Fruit fly (Drosophila melanogaster) whole organism, prepupa: Measurements from ENCODE around the gene mib1.
A peak's percentile ranks its signal among the peaks of the same experiment; 100 is the strongest.

Experiments used
- CG10631 ChIP-seq: fragments of 200-800 bp; sonication (Bioruptor generic); optimal IDR thresholded peaks from 2 replicates; lab custom pipeline; 2016; ENCODE audit warnings: missing biosample characterization, missing genetic modification characterization
- CG11294 ChIP-seq: fragments of 200-800 bp; sonication (Bioruptor generic); IDR thresholded peaks from 2 replicates; pipeline ENCODE4 v1.3.6; 2022; ENCODE audit warnings: missing biosample characterization, missing genetic modification characterization
- CG11762 ChIP-seq: fragments of 200-800 bp; sonication (Bioruptor generic); optimal IDR thresholded peaks from 3 replicates; lab custom pipeline; 2016; ENCODE audit warnings: missing biosample characterization, missing genetic modification characterization; ENCODE audit not compliant: insufficient read depth
- CG11902 ChIP-seq: fragments of 200-800 bp; sonication (Bioruptor generic); optimal IDR thresholded peaks from 3 replicates; lab custom pipeline; 2016; ENCODE audit warnings: missing biosample characterization, missing genetic modification characterization
- CG15336 ChIP-seq: fragments of 200-800 bp; sonication (Bioruptor generic); IDR thresholded peaks from 2 replicates; pipeline ENCODE4 v1.3.6; 2022; ENCODE audit warnings: missing biosample characterization, missing genetic modification characterization
- CG16779 ChIP-seq: fragments of 200-800 bp; sonication (Bioruptor generic); optimal IDR thresholded peaks from 3 replicates; lab custom pipeline; 2017; ENCODE audit warnings: missing biosample characterization, mild to moderate bottlenecking, missing genetic modification characterization
- CG3032 ChIP-seq: fragments of 200-800 bp; optimal IDR thresholded peaks from 2 replicates; lab custom pipeline; 2019; ENCODE audit warnings: missing biosample characterization, mild to moderate bottlenecking, missing genetic modification characterization, moderate library complexity
- CG31627 ChIP-seq: fragments of 200-800 bp; sonication (Bioruptor generic); optimal IDR thresholded peaks from 3 replicates; lab custom pipeline; 2016; ENCODE audit warnings: missing biosample characterization, missing genetic modification characterization
- CG32006 ChIP-seq: fragments of 200-800 bp; sonication (Bioruptor generic); optimal IDR thresholded peaks from 3 replicates; lab custom pipeline; 2017; ENCODE audit warnings: missing biosample characterization, mild to moderate bottlenecking, missing genetic modification characterization
- CG34406 ChIP-seq: fragments of 200-800 bp; sonication (Bioruptor generic); optimal IDR thresholded peaks from 3 replicates; lab custom pipeline; 2016; ENCODE audit warnings: missing biosample characterization, missing genetic modification characterization
- CG3919 ChIP-seq: fragments of 200-800 bp; sonication (Bioruptor generic); optimal IDR thresholded peaks from 3 replicates; lab custom pipeline; 2016; ENCODE audit warnings: missing biosample characterization, missing genetic modification characterization
- CG6163 ChIP-seq: fragments of 200-800 bp; sonication (Bioruptor generic); IDR thresholded peaks from 3 replicates; pipeline ENCODE4 v1.3.6; 2022; ENCODE audit warnings: missing biosample characterization, missing genetic modification characterization
- CG6792 ChIP-seq: fragments of 200-800 bp; sonication (Bioruptor generic); optimal IDR thresholded peaks from 3 replicates; lab custom pipeline; 2016; ENCODE audit warnings: missing biosample characterization, missing genetic modification characterization
- CG6808 ChIP-seq: fragments of 200-800 bp; sonication (Bioruptor generic); optimal IDR thresholded peaks from 3 replicates; lab custom pipeline; 2017; ENCODE audit warnings: missing biosample characterization, missing genetic modification characterization, mild to moderate bottlenecking, moderate library complexity, missing genetic modification reagents
- CG8119 ChIP-seq: fragments of 200-800 bp; sonication (Bioruptor generic); IDR thresholded peaks from 3 replicates; pipeline ENCODE4 v1.3.6; 2022; ENCODE audit warnings: missing biosample characterization, missing genetic modification characterization
- Eip78C ChIP-seq: fragments of 200-800 bp; sonication (Bioruptor generic); peaks from one replicate; lab custom pipeline; 2016; ENCODE audit warnings: missing biosample characterization, missing genetic modification characterization
- Eip93F ChIP-seq: fragments of 200-800 bp; sonication (Bioruptor generic); optimal IDR thresholded peaks from 2 replicates; lab custom pipeline; 2016; ENCODE audit warnings: missing biosample characterization, mild to moderate bottlenecking, missing genetic modification characterization
- Ets96B ChIP-seq: fragments of 200-800 bp; optimal IDR thresholded peaks from 2 replicates; lab custom pipeline; 2019; ENCODE audit warnings: missing biosample characterization, mild to moderate bottlenecking, missing genetic modification characterization, moderate library complexity
- Gug ChIP-seq: fragments of 200-800 bp; sonication (Bioruptor generic); IDR thresholded peaks from 2 replicates; pipeline ENCODE4 v1.3.6; 2022; ENCODE audit warnings: missing biosample characterization, missing genetic modification characterization
- Hr38 ChIP-seq: sonication (Bioruptor generic); optimal IDR thresholded peaks from 2 replicates; lab custom pipeline; 2016; ENCODE audit warnings: missing biosample characterization, missing genetic modification characterization
- Hr39 ChIP-seq: fragments of 200-800 bp; sonication (Bioruptor generic); optimal IDR thresholded peaks from 2 replicates; lab custom pipeline; 2016; ENCODE audit warnings: missing biosample characterization, missing genetic modification characterization
- Hr4 ChIP-seq: fragments of 200-800 bp; sonication (Bioruptor generic); optimal IDR thresholded peaks from 3 replicates; lab custom pipeline; 2016; ENCODE audit warnings: missing biosample characterization, missing genetic modification characterization
- Met ChIP-seq: fragments of 200-800 bp; sonication (Bioruptor generic); optimal IDR thresholded peaks from 3 replicates; lab custom pipeline; 2016; ENCODE audit warnings: missing biosample characterization, missing genetic modification characterization
- Smox ChIP-seq: fragments of 200-800 bp; sonication (Bioruptor generic); optimal IDR thresholded peaks from 3 replicates; lab custom pipeline; 2016; ENCODE audit warnings: missing biosample characterization, missing genetic modification characterization
- Sox102F ChIP-seq: fragments of 200-800 bp; sonication (Bioruptor generic); optimal IDR thresholded peaks from 2 replicates; lab custom pipeline; 2016; ENCODE audit warnings: missing biosample characterization, mild to moderate bottlenecking, missing genetic modification characterization
- Sox15 ChIP-seq: fragments of 200-800 bp; sonication (Bioruptor generic); optimal IDR thresholded peaks from 3 replicates; lab custom pipeline; 2016; ENCODE audit warnings: missing biosample characterization, missing genetic modification characterization
- achi ChIP-seq: fragments of 200-800 bp; sonication (Bioruptor generic); optimal IDR thresholded peaks from 3 replicates; lab custom pipeline; 2016; ENCODE audit warnings: missing biosample characterization, missing genetic modification characterization
- acj6 ChIP-seq: fragments of 200-800 bp; sonication (Bioruptor generic); optimal IDR thresholded peaks from 3 replicates; lab custom pipeline; 2016; ENCODE audit warnings: missing biosample characterization, missing genetic modification characterization
- dac ChIP-seq: fragments of 200-800 bp; sonication (Bioruptor generic); optimal IDR thresholded peaks from 2 replicates; lab custom pipeline; 2017; ENCODE audit warnings: missing biosample characterization, mild to moderate bottlenecking, missing genetic modification characterization
- eg ChIP-seq: fragments of 200-800 bp; sonication (Bioruptor generic); IDR thresholded peaks from 3 replicates; pipeline ENCODE4 v1.3.6; 2022; ENCODE audit warnings: missing biosample characterization, missing genetic modification characterization
- esn ChIP-seq: fragments of 200-800 bp; sonication (Bioruptor generic); optimal IDR thresholded peaks from 2 replicates; lab custom pipeline; 2016; ENCODE audit warnings: missing biosample characterization, mild to moderate bottlenecking, missing genetic modification characterization, moderate library complexity
- fd59A ChIP-seq: fragments of 200-800 bp; sonication (Bioruptor generic); optimal IDR thresholded peaks from 2 replicates; lab custom pipeline; 2017; ENCODE audit warnings: missing biosample characterization, mild to moderate bottlenecking, missing genetic modification characterization, missing genetic modification reagents
- fd85E ChIP-seq: fragments of 200-800 bp; sonication (Bioruptor generic); optimal IDR thresholded peaks from 3 replicates; lab custom pipeline; 2016; ENCODE audit warnings: missing biosample characterization, missing genetic modification characterization
- lz ChIP-seq: fragments of 200-800 bp; sonication (Bioruptor generic); optimal IDR thresholded peaks from 3 replicates; lab custom pipeline; 2016; ENCODE audit warnings: missing biosample characterization, missing genetic modification characterization
- net ChIP-seq: fragments of 200-800 bp; sonication (Bioruptor generic); optimal IDR thresholded peaks from 3 replicates; lab custom pipeline; 2016; ENCODE audit warnings: missing biosample characterization, missing genetic modification characterization
- pdm3 ChIP-seq: fragments of 200-800 bp; sonication (Bioruptor generic); optimal IDR thresholded peaks from 3 replicates; lab custom pipeline; 2016; ENCODE audit warnings: missing biosample characterization, missing genetic modification characterization
- spab ChIP-seq: fragments of 200-800 bp; sonication (Bioruptor generic); optimal IDR thresholded peaks from 2 replicates; lab custom pipeline; 2017; ENCODE audit warnings: missing biosample characterization, mild to moderate bottlenecking, missing genetic modification characterization, missing genetic modification reagents
- ss ChIP-seq, 2 experiments: fragments of 200-800 bp; sonication (Bioruptor generic); optimal IDR thresholded peaks; 2 replicates in 1 of 2; 3 replicates in 1 of 2; lab custom pipeline; 2017 to 2018; ENCODE audit warnings: mild to moderate bottlenecking in 2 of 2, missing biosample characterization in 2 of 2, missing genetic modification characterization in 2 of 2, moderate library complexity in 1 of 2
- svp ChIP-seq: fragments of 200-800 bp; sonication (Bioruptor generic); peaks from one replicate; lab custom pipeline; 2016; ENCODE audit warnings: missing biosample characterization, missing genetic modification characterization
- topi ChIP-seq: fragments of 200-800 bp; sonication (Bioruptor generic); optimal IDR thresholded peaks from 3 replicates; lab custom pipeline; 2016; ENCODE audit warnings: missing biosample characterization, missing genetic modification characterization
- vri ChIP-seq: fragments of 200-800 bp; sonication (Bioruptor generic); optimal IDR thresholded peaks from 3 replicates; lab custom pipeline; 2016; ENCODE audit warnings: missing biosample characterization, mild to moderate bottlenecking, missing genetic modification characterization

Gene mib1

dm6 chr3L:15977565-15977964 is 34.0 kb downstream of the mib1 start (continued):
- peak; percentile 81 for TF ChIP-seq svp (GFP tag; lab: Kevin White, UChicago)
- peak; percentile 53; the same call in 1 of the 2 replicates for TF ChIP-seq CG15336 (GFP tag; lab: Robert Waterston, UW)
- no peak for TF ChIP-seq CG10631
- no peak for TF ChIP-seq CG3919
- no peak for TF ChIP-seq Ets96B (tag; lab: Kevin White, UChicago)
- TF ChIP-seq CG34406: peak; percentile 27
- no peak for TF ChIP-seq Met (GFP tag; lab: Kevin White, UChicago)
- no peak for TF ChIP-seq Eip93F (GFP tag; lab: Kevin White, UChicago)
- TF ChIP-seq Gug (GFP tag; lab: Robert Waterston, UW): peak; percentile 71
- TF ChIP-seq Sox15: no peak
- peak; percentile 44 for TF ChIP-seq CG6792 (GFP tag; lab: Kevin White, UChicago)
- TF ChIP-seq pdm3 (GFP tag; lab: Kevin White, UChicago): peak; percentile 47
- TF ChIP-seq CG8119: peak; percentile 54; the same call in 2 of the 3 replicates
- TF ChIP-seq achi (GFP tag; lab: Kevin White, UChicago): peak; percentile 46
- peak; percentile 90 for TF ChIP-seq vri (GFP tag; lab: Kevin White, UChicago)
- no peak for TF ChIP-seq Hr38 (GFP tag; lab: Kevin White, UChicago)
- TF ChIP-seq CG3032: no peak
- peak; percentile 70 for TF ChIP-seq Smox (GFP tag; lab: Kevin White, UChicago)
- peak; percentile 77 for TF ChIP-seq topi (GFP tag; lab: Kevin White, UChicago)
- TF ChIP-seq CG6163: peak; percentile 70
- TF ChIP-seq spab (GFP tag; lab: Kevin White, UChicago): no peak
- TF ChIP-seq CG11902 (GFP tag; lab: Kevin White, UChicago): peak; percentile 18
- TF ChIP-seq Hr39 (GFP tag; lab: Kevin White, UChicago): peak; percentile 56
- TF ChIP-seq Hr4 (GFP tag; lab: Kevin White, UChicago): no peak
- peak; percentile 66 for TF ChIP-seq CG31627
- TF ChIP-seq CG11294: peak; percentile 32; the same call in 1 of the 2 replicates
- TF ChIP-seq CG6808 (GFP tag; lab: Kevin White, UChicago): no peak
- no peak for TF ChIP-seq fd59A (GFP tag; lab: Kevin White, UChicago)
- peak; percentile 49 for TF ChIP-seq Sox102F
- TF ChIP-seq esn (GFP tag; lab: Kevin White, UChicago): peak; percentile 74
- peak; percentile 32 for TF ChIP-seq net (GFP tag; lab: Kevin White, UChicago)
- no peak for TF ChIP-seq CG32006

dm6 chr3L:15976758-15977157 is 34.9 kb downstream of the mib1 start, which contains the start of gene CG17029:
Gene CG17029, plus strand, starts transcription at chr3L:15976870.
- TF ChIP-seq CG16779 (tag; lab: Kevin White, UChicago): peak; percentile 6
- no peak for TF ChIP-seq dac (GFP tag; lab: Kevin White, UChicago)
- TF ChIP-seq Eip78C (GFP tag; lab: Kevin White, UChicago): peak; percentile 14

- TF ChIP-seq fd85E (GFP tag; lab: Kevin White, UChicago) (no peak), ss (GFP tag; optimal IDR thresholded peaks at IDR 0.05; lab: Kevin White, UChicago) (no peak), acj6 (GFP tag; lab: Kevin White, UChicago) (no peak), net (GFP tag; lab: Kevin White, UChicago) (no peak), lz (no peak), eg (GFP tag; lab: Robert Waterston, UW) (no peak), CG31627 (no peak), Eip78C (GFP tag; lab: Kevin White, UChicago) (no peak), CG10631 (no peak), CG11294 (no peak), CG11762 (no peak), vri (GFP tag; lab: Kevin White, UChicago) (no peak)
- TF ChIP-seq, all 60 proteins: peak for 0
Measured at dm6 chr3L:15975068-15975467, 36.5 kb downstream of the mib1 start, which contains the start of gene CG17026. Gene CG17026, plus strand, starts transcription at chr3L:15975368.
